Fruit fly (Drosophila melanogaster): ENCODE measurements around the gene Wnt5.
A peak's percentile ranks its signal among the peaks of the same experiment; 100 is the strongest.

The Wnt5 gene

dm6 chrX:18534393-18534792 lies 29.2 kb upstream of the Wnt5 start (continued):
- no peak for TF ChIP-seq CG42726 (GFP tag; IDR thresholded peaks at IDR 0.05; ENCODE audit: partially characterized antibody)
- no peak for TF ChIP-seq CG8388 (GFP tag; optimal IDR thresholded peaks at IDR 0.05)
- no peak for TF ChIP-seq Atf-2 (GFP tag; optimal IDR thresholded peaks at IDR 0.05)
- peak; percentile 71 for TF ChIP-seq pros (GFP tag; optimal IDR thresholded peaks at IDR 0.05)
- TF ChIP-seq Trl (optimal IDR thresholded peaks at IDR 0.05): peak; percentile 80 to 91
- TF ChIP-seq Trl (GFP tag; optimal IDR thresholded peaks at IDR 0.05): peak; percentile 7
- no peak for TF ChIP-seq sqz (GFP tag; optimal IDR thresholded peaks at IDR 0.05)
- TF ChIP-seq mam (GFP tag; optimal IDR thresholded peaks at IDR 0.05): no peak
- TF ChIP-seq bbx (GFP tag; IDR thresholded peaks at IDR 0.05; ENCODE audit: partially characterized antibody): 0 out of 2 replicates have a peak, but pooled peaks have one; percentile 20
- TF ChIP-seq CG4854 (GFP tag; optimal IDR thresholded peaks at IDR 0.05): no peak
- TF ChIP-seq CG11695 (GFP tag; IDR thresholded peaks at IDR 0.05): no peak
- TF ChIP-seq Dad (GFP tag; optimal IDR thresholded peaks at IDR 0.05): no peak
- TF ChIP-seq ranshi (GFP tag; IDR thresholded peaks at IDR 0.05): no peak
- TF ChIP-seq Adf1 (GFP tag; IDR thresholded peaks at IDR 0.05): peak; percentile 85
- peak; percentile 13 for TF ChIP-seq gem (tag; optimal IDR thresholded peaks at IDR 0.05)
- 0 out of 2 replicates have a peak, but pooled peaks have one; percentile 32 for TF ChIP-seq unc-4 (GFP tag; IDR thresholded peaks at IDR 0.05; ENCODE audit: partially characterized antibody)
- TF ChIP-seq inv (GFP tag; IDR thresholded peaks at IDR 0.05; ENCODE audit: partially characterized antibody): peak; percentile 14; the same call in 1 of the 2 replicates
- peak; percentile 33; the same call in 1 of the 2 replicates for TF ChIP-seq seq (GFP tag; IDR thresholded peaks at IDR 0.05)
- TF ChIP-seq ci (GFP tag; IDR thresholded peaks at IDR 0.05): peak; percentile 30; the same call in 1 of the 3 replicates
- no peak for TF ChIP-seq CG7928 (GFP tag; optimal IDR thresholded peaks at IDR 0.05)
- TF ChIP-seq ind (GFP tag; optimal IDR thresholded peaks at IDR 0.05): no peak
- no peak for TF ChIP-seq CG16863 (GFP tag; optimal IDR thresholded peaks at IDR 0.05)
- 0 out of 3 replicates have a peak, but pooled peaks have one; percentile 9 for TF ChIP-seq CG6791 (GFP tag; IDR thresholded peaks at IDR 0.05; ENCODE audit: partially characterized antibody)
- peak; percentile 37 for TF ChIP-seq Fer1 (GFP tag; optimal IDR thresholded peaks at IDR 0.05)
- TF ChIP-seq MBD-R2 (GFP tag; IDR thresholded peaks at IDR 0.05): no peak; the same call in 1 of the 2 replicates
- peak; percentile 1 for TF ChIP-seq mirr (GFP tag; optimal IDR thresholded peaks at IDR 0.05)
- TF ChIP-seq lab (GFP tag; optimal IDR thresholded peaks at IDR 0.05): peak; percentile 26
- peak; percentile 2 for TF ChIP-seq zf30C (GFP tag; optimal IDR thresholded peaks at IDR 0.05)
- peak; percentile 76 for TF ChIP-seq Med (GFP tag)
- TF ChIP-seq Mrtf (GFP tag; IDR thresholded peaks at IDR 0.05): no peak
- TF ChIP-seq toy (GFP tag; IDR thresholded peaks at IDR 0.05): no peak
- TF ChIP-seq exex (tag; optimal IDR thresholded peaks at IDR 0.05): no peak
- TF ChIP-seq Doc3 (GFP tag; IDR thresholded peaks at IDR 0.05; ENCODE audit: partially characterized antibody): 0 out of 3 replicates have a peak, but pooled peaks have one; percentile 14
- peak; percentile 73 for TF ChIP-seq yki (optimal IDR thresholded peaks at IDR 0.05)

dm6 chrX:18533308-18533707 lies 28.1 kb upstream of the Wnt5 start:
- TF ChIP-seq CoRest (tag; optimal IDR thresholded peaks at IDR 0.05): peak; percentile 46
- 0 out of 2 replicates have a peak, but pooled peaks have one; percentile 18 for TF ChIP-seq CG3847 (GFP tag; IDR thresholded peaks at IDR 0.05)
- TF ChIP-seq CG7357 (GFP tag; IDR thresholded peaks at IDR 0.05): peak; percentile 13; the same call in 1 of the 3 replicates
- peak; percentile 52 for TF ChIP-seq CG8388 (GFP tag; optimal IDR thresholded peaks at IDR 0.05)
- peak; percentile 75 for TF ChIP-seq Abd-B (GFP tag; optimal IDR thresholded peaks at IDR 0.05)
- peak; percentile 17; the same call in 1 of the 3 replicates for TF ChIP-seq zfh1 (GFP tag; IDR thresholded peaks at IDR 0.05)
- TF ChIP-seq Opbp (GFP tag; IDR thresholded peaks at IDR 0.05; ENCODE audit: partially characterized antibody): no peak
- peak; percentile 60 for TF ChIP-seq Oli (tag; optimal IDR thresholded peaks at IDR 0.05)
- TF ChIP-seq gem (tag; optimal IDR thresholded peaks at IDR 0.05): peak; percentile 70
- no peak for TF ChIP-seq zf30C (GFP tag; optimal IDR thresholded peaks at IDR 0.05)
- peak; percentile 53 for TF ChIP-seq CG2712 (tag; optimal IDR thresholded peaks at IDR 0.05)
- peak; percentile 56 for TF ChIP-seq dmrt99B (tag; optimal IDR thresholded peaks at IDR 0.05)
- peak; percentile 44 for TF ChIP-seq CG3407 (GFP tag; optimal IDR thresholded peaks at IDR 0.05)
- TF ChIP-seq Usf (GFP tag; optimal IDR thresholded peaks at IDR 0.05): no peak
- peak; percentile 3 for TF ChIP-seq Dad (GFP tag; optimal IDR thresholded peaks at IDR 0.05)
- TF ChIP-seq croc (GFP tag; conservative IDR thresholded peaks at IDR 0.05): peak; percentile 34; the same call in 1 of the 3 replicates
- TF ChIP-seq CG4820 (GFP tag; optimal IDR thresholded peaks at IDR 0.05): peak; percentile 11
- no peak for TF ChIP-seq Nf-YC (tag; optimal IDR thresholded peaks at IDR 0.05)
- peak; percentile 65 for TF ChIP-seq Ssrp (tag; optimal IDR thresholded peaks at IDR 0.05)
- peak; percentile 12 for TF ChIP-seq Hmr (GFP tag; optimal IDR thresholded peaks at IDR 0.05)
- no peak for TF ChIP-seq ind (GFP tag; optimal IDR thresholded peaks at IDR 0.05)

All from whole organism, embryonic.